Comparison of ENCODE assay signal across 1 fruit fly cellular context in genomic region chr3L:18781653-18782629, dm6.
A peak's percentile ranks its signal among the peaks of the same experiment; 100 is the strongest.
TF ChIP-seq lines count a peak whose summit lies in the region.

No protein-coding gene starts in this region.

TF ChIP-seq in whole organism, embryonic, 481 proteins besides CTCF, POLR2A, EP300 and RAD21 (continued from another document and continues in another):
- TF ChIP-seq CG11398 (GFP tag; optimal IDR thresholded peaks at IDR 0.05; lab: Kevin White, UChicago), result no peak
- TF ChIP-seq tap (tag; optimal IDR thresholded peaks at IDR 0.05; lab: Kevin White, UChicago), result peak; percentile 42
- TF ChIP-seq jumu (GFP tag; optimal IDR thresholded peaks at IDR 0.05; lab: Kevin White, UChicago), result no peak
- TF ChIP-seq fu2 (GFP tag; optimal IDR thresholded peaks at IDR 0.05; lab: Kevin White, UChicago), result no peak
- TF ChIP-seq CG14441 (GFP tag; IDR thresholded peaks at IDR 0.05; lab: Robert Waterston, UW), result peak; percentile 40
- peak; percentile 54 for TF ChIP-seq CG6765 (GFP tag; optimal IDR thresholded peaks at IDR 0.05; lab: Kevin White, UChicago)
- TF ChIP-seq prd (optimal IDR thresholded peaks at IDR 0.05; lab: Kevin White, UChicago), result no peak
- TF ChIP-seq prd (GFP tag; IDR thresholded peaks at IDR 0.05; lab: Robert Waterston, UW), result peak; percentile 39; the same call in 1 of the 3 replicates
- no peak for TF ChIP-seq CG31224 (GFP tag; IDR thresholded peaks at IDR 0.05; lab: Robert Waterston, UW)
- TF ChIP-seq NFAT (GFP tag; IDR thresholded peaks at IDR 0.05; lab: Robert Waterston, UW), result no peak
- TF ChIP-seq ttk (GFP tag; IDR thresholded peaks at IDR 0.05; lab: Robert Waterston, UW), result 0 out of 2 replicates have a peak, but pooled peaks have one; percentile 18
- no peak for TF ChIP-seq CG31365 (tag; optimal IDR thresholded peaks at IDR 0.05; lab: Kevin White, UChicago)
- peak; percentile 1 for TF ChIP-seq mam (GFP tag; optimal IDR thresholded peaks at IDR 0.05; lab: Kevin White, UChicago)
- no peak for TF ChIP-seq Hey (tag; optimal IDR thresholded peaks at IDR 0.05; lab: Kevin White, UChicago)
- TF ChIP-seq CG32767 (GFP tag; IDR thresholded peaks at IDR 0.05; lab: Robert Waterston, UW), result peak; percentile 44; the same call in 1 of the 2 replicates
- peak; percentile 33; the same call in 1 of the 2 replicates for TF ChIP-seq E2f2 (GFP tag; IDR thresholded peaks at IDR 0.05; lab: Robert Waterston, UW)
- peak; percentile 31 for TF ChIP-seq Hsf (GFP tag; optimal IDR thresholded peaks at IDR 0.05; lab: Kevin White, UChicago)
- TF ChIP-seq CG32532 (GFP tag; IDR thresholded peaks at IDR 0.05; lab: Robert Waterston, UW), result no peak
- TF ChIP-seq ssp (GFP tag; IDR thresholded peaks at IDR 0.05; lab: Robert Waterston, UW), result peak; percentile 34; the same call in 1 of the 2 replicates
- no peak for TF ChIP-seq Dp (GFP tag; optimal IDR thresholded peaks at IDR 0.05; lab: Kevin White, UChicago)
- peak; percentile 62 for TF ChIP-seq unpg (GFP tag; optimal IDR thresholded peaks at IDR 0.05; lab: Kevin White, UChicago)
- no peak for TF ChIP-seq CG1792 (GFP tag; optimal IDR thresholded peaks at IDR 0.05; lab: Kevin White, UChicago)
- no peak for TF ChIP-seq sqz (GFP tag; optimal IDR thresholded peaks at IDR 0.05; lab: Kevin White, UChicago)
- peak; percentile 61; the same call in 1 of the 3 replicates for TF ChIP-seq jigr1 (GFP tag; IDR thresholded peaks at IDR 0.05; lab: Robert Waterston, UW)
- no peak for TF ChIP-seq CG6654 (GFP tag; optimal IDR thresholded peaks at IDR 0.05; lab: Kevin White, UChicago)
- TF ChIP-seq CG10274 (GFP tag; optimal IDR thresholded peaks at IDR 0.05; lab: Kevin White, UChicago), result no peak
- TF ChIP-seq CG12942 (GFP tag; optimal IDR thresholded peaks at IDR 0.05; lab: Kevin White, UChicago), result no peak
- peak; percentile 70 for TF ChIP-seq CG10209 (GFP tag; optimal IDR thresholded peaks at IDR 0.05; lab: Kevin White, UChicago)
- peak; percentile 78 for TF ChIP-seq phol (tag; optimal IDR thresholded peaks at IDR 0.05; lab: Kevin White, UChicago)
- TF ChIP-seq nom (GFP tag; optimal IDR thresholded peaks at IDR 0.05; lab: Kevin White, UChicago), result peak; percentile 14
- peak; percentile 42 for TF ChIP-seq Fer1 (GFP tag; optimal IDR thresholded peaks at IDR 0.05; lab: Kevin White, UChicago)
- no peak for TF ChIP-seq cwo (GFP tag; optimal IDR thresholded peaks at IDR 0.05; lab: Kevin White, UChicago)
- TF ChIP-seq CG17361 (GFP tag; IDR thresholded peaks at IDR 0.05; lab: Robert Waterston, UW), result peak; percentile 79
- peak; percentile 86 for TF ChIP-seq dmrt99B (tag; optimal IDR thresholded peaks at IDR 0.05; lab: Kevin White, UChicago)
- peak; percentile 58; the same call in 1 of the 2 replicates for TF ChIP-seq Atf6 (GFP tag; IDR thresholded peaks at IDR 0.05; lab: Robert Waterston, UW)
- TF ChIP-seq stc (GFP tag; IDR thresholded peaks at IDR 0.05; lab: Robert Waterston, UW), result peak; percentile 63
- no peak for TF ChIP-seq zfh2 (GFP tag; optimal IDR thresholded peaks at IDR 0.05; lab: Kevin White, UChicago)
- peak; percentile 14 for TF ChIP-seq CG11723 (GFP tag; optimal IDR thresholded peaks at IDR 0.05; lab: Kevin White, UChicago)
- peak; percentile 40; the same call in 1 of the 2 replicates for TF ChIP-seq CG13287 (GFP tag; IDR thresholded peaks at IDR 0.05; lab: Robert Waterston, UW; ENCODE audit: partially characterized antibody)
- TF ChIP-seq emc (GFP tag; optimal IDR thresholded peaks at IDR 0.05; lab: Kevin White, UChicago), result no peak
- TF ChIP-seq CG14860 (GFP tag; IDR thresholded peaks at IDR 0.05; lab: Robert Waterston, UW; ENCODE audit: partially characterized antibody), result no peak
- peak; percentile 50 for TF ChIP-seq Xbp1 (GFP tag; optimal IDR thresholded peaks at IDR 0.05; lab: Kevin White, UChicago)
- TF ChIP-seq CG1603 (tag; optimal IDR thresholded peaks at IDR 0.05; lab: Kevin White, UChicago), result peak; percentile 18
- no peak for TF ChIP-seq corto (GFP tag; optimal IDR thresholded peaks at IDR 0.05; lab: Kevin White, UChicago)
- TF ChIP-seq CG4282 (GFP tag; optimal IDR thresholded peaks at IDR 0.05; lab: Kevin White, UChicago), result no peak
- peak; percentile 15 for TF ChIP-seq CG10543 (GFP tag; optimal IDR thresholded peaks at IDR 0.05; lab: Kevin White, UChicago)
- TF ChIP-seq vnd (GFP tag; IDR thresholded peaks at IDR 0.05; lab: Robert Waterston, UW; ENCODE audit: partially characterized antibody), result no peak
- TF ChIP-seq lab (GFP tag; optimal IDR thresholded peaks at IDR 0.05; lab: Kevin White, UChicago), result no peak
- TF ChIP-seq lmd (GFP tag; IDR thresholded peaks at IDR 0.05; lab: Robert Waterston, UW), result peak; percentile 57
- no peak for TF ChIP-seq fru (optimal IDR thresholded peaks at IDR 0.05; lab: Kevin White, UChicago)
- peak; percentile 52 for TF ChIP-seq odd (GFP tag; optimal IDR thresholded peaks at IDR 0.05; lab: Kevin White, UChicago)
- TF ChIP-seq Pdp1 (GFP tag; optimal IDR thresholded peaks at IDR 0.05; lab: Kevin White, UChicago), result peak; percentile 28 to 53
- no peak for TF ChIP-seq CG34376 (GFP tag; optimal IDR thresholded peaks at IDR 0.05; lab: Kevin White, UChicago)
- peak in 1 of 2 experiments; percentile 64 for TF ChIP-seq Eip74EF (GFP tag; optimal IDR thresholded peaks at IDR 0.05; lab: Kevin White, UChicago)
- no peak for TF ChIP-seq al (GFP tag; IDR thresholded peaks at IDR 0.05; lab: Robert Waterston, UW)
- TF ChIP-seq CG34422 (GFP tag; IDR thresholded peaks at IDR 0.05; lab: Robert Waterston, UW), result peak; percentile 57; the same call in 2 of the 3 replicates
- TF ChIP-seq Hr51 (GFP tag; optimal IDR thresholded peaks at IDR 0.05; lab: Kevin White, UChicago), result peak in 1 of 2 experiments; percentile 93
- peak; percentile 80 for TF ChIP-seq CG12659 (GFP tag; optimal IDR thresholded peaks at IDR 0.05; lab: Kevin White, UChicago)
- TF ChIP-seq crol (GFP tag; IDR thresholded peaks at IDR 0.05; lab: Robert Waterston, UW), result peak; percentile 87
- peak; percentile 1 for TF ChIP-seq eyg (GFP tag; optimal IDR thresholded peaks at IDR 0.05; lab: Kevin White, UChicago)
- peak; percentile 49 for TF ChIP-seq BtbVII (GFP tag; optimal IDR thresholded peaks at IDR 0.05; lab: Kevin White, UChicago)
- TF ChIP-seq Drgx (GFP tag; IDR thresholded peaks at IDR 0.05; lab: Robert Waterston, UW), result peak; percentile 7; the same call in 1 of the 2 replicates
- no peak for TF ChIP-seq MBD-R2 (GFP tag; IDR thresholded peaks at IDR 0.05; lab: Robert Waterston, UW)
- no peak for TF ChIP-seq TFAM (GFP tag; optimal IDR thresholded peaks at IDR 0.05; lab: Kevin White, UChicago)
- TF ChIP-seq abd-A (tag; optimal IDR thresholded peaks at IDR 0.05; lab: Kevin White, UChicago), result peak; percentile 73
- 0 out of 2 replicates have a peak, but pooled peaks have one; percentile 60 for TF ChIP-seq seq (GFP tag; IDR thresholded peaks at IDR 0.05; lab: Robert Waterston, UW)
- TF ChIP-seq ATbp (GFP tag; optimal IDR thresholded peaks at IDR 0.05; lab: Kevin White, UChicago), result peak; percentile 42
- no peak for TF ChIP-seq CG7271 (tag; optimal IDR thresholded peaks at IDR 0.05; lab: Kevin White, UChicago)
- peak; percentile 83 for TF ChIP-seq Sox100B (GFP tag; optimal IDR thresholded peaks at IDR 0.05; lab: Kevin White, UChicago)
- TF ChIP-seq CG3407 (GFP tag; optimal IDR thresholded peaks at IDR 0.05; lab: Kevin White, UChicago), result no peak
- TF ChIP-seq Adf1 (GFP tag; IDR thresholded peaks at IDR 0.05; lab: Robert Waterston, UW), result peak; percentile 98
- TF ChIP-seq CG12744 (GFP tag; optimal IDR thresholded peaks at IDR 0.05; lab: Kevin White, UChicago), result no peak
- TF ChIP-seq onecut (GFP tag; IDR thresholded peaks at IDR 0.05; lab: Robert Waterston, UW), result peak; percentile 54
- no peak for TF ChIP-seq jing (GFP tag; optimal IDR thresholded peaks at IDR 0.05; lab: Kevin White, UChicago)
- no peak for TF ChIP-seq HmgD (GFP tag; optimal IDR thresholded peaks at IDR 0.05; lab: Kevin White, UChicago)
- TF ChIP-seq CG3726 (GFP tag; IDR thresholded peaks at IDR 0.05; lab: Robert Waterston, UW), result peak; percentile 70; the same call in 1 of the 3 replicates
- TF ChIP-seq cg (GFP tag; optimal IDR thresholded peaks at IDR 0.05; lab: Kevin White, UChicago), result peak; percentile 82
- TF ChIP-seq CG9876 (GFP tag; optimal IDR thresholded peaks at IDR 0.05; lab: Kevin White, UChicago), result no peak
- TF ChIP-seq CG11695 (GFP tag; IDR thresholded peaks at IDR 0.05; lab: Robert Waterston, UW), result peak; percentile 28; the same call in 1 of the 3 replicates
- TF ChIP-seq bcd (GFP tag; optimal IDR thresholded peaks at IDR 0.05; lab: Kevin White, UChicago), result peak; percentile 40
- peak; percentile 61; the same call in 1 of the 2 replicates for TF ChIP-seq HLH3B (GFP tag; IDR thresholded peaks at IDR 0.05; lab: Robert Waterston, UW)
- no peak; the same call in 1 of the 2 replicates for TF ChIP-seq Oaz (GFP tag; IDR thresholded peaks at IDR 0.05; lab: Robert Waterston, UW)
- TF ChIP-seq CG18619 (GFP tag; optimal IDR thresholded peaks at IDR 0.05; lab: Kevin White, UChicago), result peak; percentile 42
- peak; percentile 6 for TF ChIP-seq CG8924 (tag; optimal IDR thresholded peaks at IDR 0.05; lab: Kevin White, UChicago)
- peak; percentile 86 for TF ChIP-seq CG15269 (tag; optimal IDR thresholded peaks at IDR 0.05; lab: Kevin White, UChicago)
- no peak for TF ChIP-seq Doc2 (GFP tag; IDR thresholded peaks at IDR 0.05; lab: Robert Waterston, UW)
- peak; percentile 55; the same call in 1 of the 2 replicates for TF ChIP-seq CG14014 (GFP tag; IDR thresholded peaks at IDR 0.05; lab: Robert Waterston, UW)
- peak; percentile 39 for TF ChIP-seq bab2 (GFP tag; optimal IDR thresholded peaks at IDR 0.05; lab: Kevin White, UChicago)
- TF ChIP-seq CG9797 (GFP tag; optimal IDR thresholded peaks at IDR 0.05; lab: Kevin White, UChicago), result no peak
- TF ChIP-seq Stat92E (GFP tag; optimal IDR thresholded peaks at IDR 0.05; lab: Kevin White, UChicago), result no peak
- peak; percentile 74 for TF ChIP-seq nmo (GFP tag; optimal IDR thresholded peaks at IDR 0.05; lab: Kevin White, UChicago)
- TF ChIP-seq CG12236 (GFP tag; optimal IDR thresholded peaks at IDR 0.05; lab: Kevin White, UChicago), result no peak
- TF ChIP-seq amos (GFP tag; IDR thresholded peaks at IDR 0.05; lab: Robert Waterston, UW; ENCODE audit: partially characterized antibody), result no peak
- no peak for TF ChIP-seq pho (GFP tag; optimal IDR thresholded peaks at IDR 0.05; lab: Kevin White, UChicago)
- TF ChIP-seq pzg (GFP tag; optimal IDR thresholded peaks at IDR 0.05; lab: Kevin White, UChicago), result no peak
- peak; percentile 67 for TF ChIP-seq CG12391 (tag; optimal IDR thresholded peaks at IDR 0.05; lab: Kevin White, UChicago)
- TF ChIP-seq Trl (optimal IDR thresholded peaks at IDR 0.05; lab: Kevin White, UChicago), result peak in 1 of 2 experiments; percentile 31
- TF ChIP-seq Trl (GFP tag; optimal IDR thresholded peaks at IDR 0.05; lab: Kevin White, UChicago), result no peak
- no peak for TF ChIP-seq Lim3 (GFP tag; IDR thresholded peaks at IDR 0.05; lab: Robert Waterston, UW)
- TF ChIP-seq CG9817 (tag; optimal IDR thresholded peaks at IDR 0.05; lab: Kevin White, UChicago), result peak; percentile 19
- TF ChIP-seq gem (tag; optimal IDR thresholded peaks at IDR 0.05; lab: Kevin White, UChicago), result peak; percentile 77
- no peak for TF ChIP-seq CG17912 (GFP tag; optimal IDR thresholded peaks at IDR 0.05; lab: Kevin White, UChicago)
- peak; percentile 6 for TF ChIP-seq trh (GFP tag; optimal IDR thresholded peaks at IDR 0.05; lab: Kevin White, UChicago)
- peak; percentile 27 for TF ChIP-seq cato (GFP tag; optimal IDR thresholded peaks at IDR 0.05; lab: Kevin White, UChicago; ENCODE audit: borderline replicate concordance)
- TF ChIP-seq CG15479 (GFP tag; optimal IDR thresholded peaks at IDR 0.05; lab: Kevin White, UChicago), result no peak
- TF ChIP-seq CHES-1-like (GFP tag; optimal IDR thresholded peaks at IDR 0.05; lab: Kevin White, UChicago), result no peak
- peak; percentile 58 for TF ChIP-seq ap (GFP tag; IDR thresholded peaks at IDR 0.05; lab: Robert Waterston, UW)
- peak; percentile 53; the same call in 1 of the 2 replicates for TF ChIP-seq Nf-YA (GFP tag; IDR thresholded peaks at IDR 0.05; lab: Robert Waterston, UW)
- TF ChIP-seq CG10979 (tag; optimal IDR thresholded peaks at IDR 0.05; lab: Kevin White, UChicago), result no peak
- peak; percentile 7 for TF ChIP-seq zen (tag; optimal IDR thresholded peaks at IDR 0.05; lab: Kevin White, UChicago)
- no peak for TF ChIP-seq tll (GFP tag; optimal IDR thresholded peaks at IDR 0.05; lab: Kevin White, UChicago)
- no peak for TF ChIP-seq croc (GFP tag; conservative IDR thresholded peaks at IDR 0.05; lab: Robert Waterston, UW)
- TF ChIP-seq CG4360 (GFP tag; IDR thresholded peaks at IDR 0.05; lab: Robert Waterston, UW), result peak; percentile 83
- TF ChIP-seq sob (GFP tag; IDR thresholded peaks at IDR 0.05; lab: Robert Waterston, UW), result peak; percentile 41; the same call in 1 of the 2 replicates
- TF ChIP-seq CG10147 (GFP tag; optimal IDR thresholded peaks at IDR 0.05; lab: Kevin White, UChicago), result peak; percentile 22
- TF ChIP-seq Hr3 (GFP tag; optimal IDR thresholded peaks at IDR 0.05; lab: Kevin White, UChicago), result peak; percentile 26
- peak; percentile 43 for TF ChIP-seq Asciz (GFP tag; optimal IDR thresholded peaks at IDR 0.05; lab: Kevin White, UChicago)
- peak; percentile 15 for TF ChIP-seq CG2116 (GFP tag; optimal IDR thresholded peaks at IDR 0.05; lab: Kevin White, UChicago)
- no peak for TF ChIP-seq ato (GFP tag; IDR thresholded peaks at IDR 0.05; lab: Robert Waterston, UW; ENCODE audit: partially characterized antibody)
- no peak for TF ChIP-seq gsb-n (tag; optimal IDR thresholded peaks at IDR 0.05; lab: Kevin White, UChicago)
- TF ChIP-seq Ssrp (tag; optimal IDR thresholded peaks at IDR 0.05; lab: Kevin White, UChicago), result peak; percentile 43
- no peak for TF ChIP-seq aop (GFP tag; IDR thresholded peaks at IDR 0.05; lab: Robert Waterston, UW)
- peak; percentile 56 for TF ChIP-seq PHDP (tag; optimal IDR thresholded peaks at IDR 0.05; lab: Kevin White, UChicago)
- no peak for TF ChIP-seq Optix (GFP tag; IDR thresholded peaks at IDR 0.05; lab: Robert Waterston, UW)
- peak; percentile 32 for TF ChIP-seq tin (GFP tag; optimal IDR thresholded peaks at IDR 0.05; lab: Kevin White, UChicago)
- TF ChIP-seq CG10462 (GFP tag; optimal IDR thresholded peaks at IDR 0.05; lab: Kevin White, UChicago), result no peak
- TF ChIP-seq Mes4 (GFP tag; optimal IDR thresholded peaks at IDR 0.05; lab: Kevin White, UChicago), result no peak
- TF ChIP-seq fd3F (GFP tag; optimal IDR thresholded peaks at IDR 0.05; lab: Kevin White, UChicago), result peak; percentile 70
- TF ChIP-seq CG12104 (GFP tag; optimal IDR thresholded peaks at IDR 0.05; lab: Kevin White, UChicago), result peak; percentile 26
- no peak for TF ChIP-seq CrebB (tag; optimal IDR thresholded peaks at IDR 0.05; lab: Kevin White, UChicago)
- TF ChIP-seq CG14667 (GFP tag; IDR thresholded peaks at IDR 0.05; lab: Robert Waterston, UW), result no peak
